Worm (Caenorhabditis elegans) whole organism, L3 larva: ENCODE data around the gene tpa-1.

ENCODE experiments used
- R02D3.7 ChIP-seq: fragments of 150-350 bp; optimal IDR thresholded peaks from 2 replicates; lab custom pipeline; 2014; ENCODE audit warnings: missing biosample characterization, missing genetic modification characterization
- aly-2 ChIP-seq: fragments of 150-350 bp; optimal IDR thresholded peaks from 2 replicates; lab custom pipeline; 2014; ENCODE audit warnings: missing biosample characterization, missing genetic modification characterization
- ama-1 ChIP-seq: fragments of 150-350 bp; optimal IDR thresholded peaks from 2 replicates; lab custom pipeline; 2018
- ceh-9 ChIP-seq: sonication (generic microtip); optimal IDR thresholded peaks from 2 replicates; lab custom pipeline; 2018; ENCODE audit warnings: missing biosample characterization, missing genetic modification characterization
- elt-2 ChIP-seq: sonication (generic microtip); optimal IDR thresholded peaks from 2 replicates; lab custom pipeline; 2016; ENCODE audit warnings: missing genetic modification reagents, mild to moderate bottlenecking, missing genetic modification characterization, missing compliant biosample characterization
- mdl-1 ChIP-seq: fragments of 150-350 bp; optimal IDR thresholded peaks from 2 replicates; lab custom pipeline; 2014; ENCODE audit warnings: missing biosample characterization, missing genetic modification characterization
- nhr-23 ChIP-seq: fragments of 150-350 bp; optimal IDR thresholded peaks from 2 replicates; lab custom pipeline; 2014; ENCODE audit warnings: missing biosample characterization, missing genetic modification reagents, missing genetic modification characterization
- snpc-4 ChIP-seq: fragments of 150-350 bp; optimal IDR thresholded peaks from 2 replicates; lab custom pipeline; 2014; ENCODE audit warnings: missing biosample characterization, missing genetic modification characterization
- unc-62 ChIP-seq: fragments of 150-350 bp; sonication (generic microtip); optimal IDR thresholded peaks from 4 replicates; lab custom pipeline; 2014; ENCODE audit warnings: missing biosample characterization, missing genetic modification reagents, missing genetic modification characterization
- zag-1 ChIP-seq: fragments of 150-350 bp; optimal IDR thresholded peaks from 2 replicates; lab custom pipeline; 2014; ENCODE audit warnings: missing biosample characterization, missing genetic modification characterization

ce11 chrIV:71266-71665, 20.5 kb upstream of the tpa-1 start:
- TF ChIP-seq zag-1 (tag; lab: Kevin White, UChicago) (no peak), unc-62 (GFP tag; lab: Kevin White, UChicago) (no peak), snpc-4 (tag; lab: Kevin White, UChicago) (no peak), ama-1 (lab: Kevin White, UChicago) (no peak), ceh-9 (no peak), mdl-1 (tag; lab: Kevin White, UChicago) (no peak), nhr-23 (tag; lab: Kevin White, UChicago) (no peak), R02D3.7 (tag; lab: Kevin White, UChicago) (no peak), aly-2 (tag; lab: Kevin White, UChicago) (no peak), elt-2 (tag; lab: Kevin White, UChicago) (no peak)
